ENCODE assay signal across 1 fruit fly cellular context in genomic region chr3L:13068293-13068692, dm6.
TF ChIP-seq lines count a peak whose summit lies in the region.

No protein-coding gene starts in this region.

TF ChIP-seq in whole organism, embryonic, 481 proteins besides CTCF, POLR2A, EP300 and RAD21 (continued from another document):
- TF ChIP-seq lola (GFP tag; optimal IDR thresholded peaks at IDR 0.05; lab: Kevin White, UChicago) (peak in 1 of 3 experiments; percentile 84), CG2712 (tag; optimal IDR thresholded peaks at IDR 0.05; lab: Kevin White, UChicago) (peak; percentile 71), amos (GFP tag; IDR thresholded peaks at IDR 0.05; lab: Robert Waterston, UW; ENCODE audit: partially characterized antibody) (no peak), CG17328 (GFP tag; IDR thresholded peaks at IDR 0.05; lab: Robert Waterston, UW) (peak; percentile 47; the same call in 1 of the 2 replicates), CG3281 (GFP tag; optimal IDR thresholded peaks at IDR 0.05; lab: Kevin White, UChicago) (no peak), stwl (tag; optimal IDR thresholded peaks at IDR 0.05; lab: Kevin White, UChicago) (no peak), CG11093 (GFP tag; IDR thresholded peaks at IDR 0.05; lab: Robert Waterston, UW) (no peak), otp (GFP tag; IDR thresholded peaks at IDR 0.05; lab: Robert Waterston, UW) (0 out of 3 replicates have a peak, but pooled peaks have one; percentile 5), CG10979 (tag; optimal IDR thresholded peaks at IDR 0.05; lab: Kevin White, UChicago) (peak; percentile 71), fd102C (GFP tag; optimal IDR thresholded peaks at IDR 0.05; lab: Kevin White, UChicago) (peak; percentile 18), CG1602 (GFP tag; optimal IDR thresholded peaks at IDR 0.05; lab: Kevin White, UChicago) (peak; percentile 24), CG8388 (GFP tag; optimal IDR thresholded peaks at IDR 0.05; lab: Kevin White, UChicago) (peak; percentile 64), bigmax (GFP tag; optimal IDR thresholded peaks at IDR 0.05; lab: Kevin White, UChicago) (no peak), phol (tag; optimal IDR thresholded peaks at IDR 0.05; lab: Kevin White, UChicago) (peak; percentile 63), Atf3 (GFP tag; optimal IDR thresholded peaks at IDR 0.05; lab: Kevin White, UChicago) (peak; percentile 13), Hr3 (GFP tag; optimal IDR thresholded peaks at IDR 0.05; lab: Kevin White, UChicago) (peak; percentile 14), CG6765 (GFP tag; optimal IDR thresholded peaks at IDR 0.05; lab: Kevin White, UChicago) (no peak), CG2202 (tag; optimal IDR thresholded peaks at IDR 0.05; lab: Kevin White, UChicago) (peak; percentile 44), CG17802 (tag; optimal IDR thresholded peaks at IDR 0.05; lab: Kevin White, UChicago) (no peak), CG9727 (GFP tag; optimal IDR thresholded peaks at IDR 0.05; lab: Kevin White, UChicago) (peak; percentile 75), CG6254 (GFP tag; optimal IDR thresholded peaks at IDR 0.05; lab: Kevin White, UChicago) (no peak), lov (optimal IDR thresholded peaks at IDR 0.05; lab: Kevin White, UChicago) (no peak), lov (GFP tag; IDR thresholded peaks at IDR 0.05; lab: Robert Waterston, UW) (peak; percentile 56; the same call in 1 of the 3 replicates), usp (GFP tag; optimal IDR thresholded peaks at IDR 0.05; lab: Kevin White, UChicago) (no peak), Awh (GFP tag; IDR thresholded peaks at IDR 0.05; lab: Robert Waterston, UW) (no peak), CoRest (tag; optimal IDR thresholded peaks at IDR 0.05; lab: Kevin White, UChicago) (peak; percentile 26), sug (tag; optimal IDR thresholded peaks at IDR 0.05; lab: Kevin White, UChicago) (no peak), CG18262 (tag; optimal IDR thresholded peaks at IDR 0.05; lab: Kevin White, UChicago) (peak; percentile 72), repo (GFP tag; optimal IDR thresholded peaks at IDR 0.05; lab: Kevin White, UChicago) (no peak), kni (GFP tag; optimal IDR thresholded peaks at IDR 0.05; lab: Kevin White, UChicago) (no peak), CG14667 (GFP tag; IDR thresholded peaks at IDR 0.05; lab: Robert Waterston, UW) (no peak), Drgx (GFP tag; IDR thresholded peaks at IDR 0.05; lab: Robert Waterston, UW) (no peak), zfh1 (GFP tag; IDR thresholded peaks at IDR 0.05; lab: Robert Waterston, UW) (0 out of 3 replicates have a peak, but pooled peaks have one; percentile 31), CG15479 (GFP tag; optimal IDR thresholded peaks at IDR 0.05; lab: Kevin White, UChicago) (peak; percentile 5), CG30403 (GFP tag; optimal IDR thresholded peaks at IDR 0.05; lab: Kevin White, UChicago) (peak; percentile 41), ac (GFP tag; optimal IDR thresholded peaks at IDR 0.05; lab: Kevin White, UChicago) (peak; percentile 33), Pdp1 (GFP tag; optimal IDR thresholded peaks at IDR 0.05; lab: Kevin White, UChicago) (peak in 1 of 2 experiments; percentile 13), crp (GFP tag; optimal IDR thresholded peaks at IDR 0.05; lab: Kevin White, UChicago) (no peak), D (optimal IDR thresholded peaks at IDR 0.05; lab: Kevin White, UChicago) (no peak), D (GFP tag; optimal IDR thresholded peaks at IDR 0.05; lab: Kevin White, UChicago) (peak; percentile 10), CG3726 (GFP tag; IDR thresholded peaks at IDR 0.05; lab: Robert Waterston, UW) (no peak), CG17361 (GFP tag; IDR thresholded peaks at IDR 0.05; lab: Robert Waterston, UW) (peak; percentile 35; the same call in 1 of the 3 replicates), Usf (GFP tag; optimal IDR thresholded peaks at IDR 0.05; lab: Kevin White, UChicago) (peak; percentile 4), gem (tag; optimal IDR thresholded peaks at IDR 0.05; lab: Kevin White, UChicago) (peak; percentile 72), Bteb2 (GFP tag; optimal IDR thresholded peaks at IDR 0.05; lab: Kevin White, UChicago) (no peak), Ada2b (GFP tag; IDR thresholded peaks at IDR 0.05; lab: Robert Waterston, UW) (no peak), CG42726 (GFP tag; IDR thresholded peaks at IDR 0.05; lab: Robert Waterston, UW; ENCODE audit: partially characterized antibody) (no peak), CG2678 (tag; optimal IDR thresholded peaks at IDR 0.05; lab: Kevin White, UChicago) (peak; percentile 15), aop (GFP tag; IDR thresholded peaks at IDR 0.05; lab: Robert Waterston, UW) (peak; percentile 13; the same call in 1 of the 2 replicates), CG1603 (tag; optimal IDR thresholded peaks at IDR 0.05; lab: Kevin White, UChicago) (peak; percentile 21), Blimp-1 (GFP tag; optimal IDR thresholded peaks at IDR 0.05; lab: Kevin White, UChicago) (peak; percentile 43), unpg (GFP tag; optimal IDR thresholded peaks at IDR 0.05; lab: Kevin White, UChicago) (peak; percentile 31), CG31365 (tag; optimal IDR thresholded peaks at IDR 0.05; lab: Kevin White, UChicago) (no peak), CG7839 (tag; optimal IDR thresholded peaks at IDR 0.05; lab: Kevin White, UChicago) (peak; percentile 25), CG33557 (GFP tag; optimal IDR thresholded peaks at IDR 0.05; lab: Kevin White, UChicago) (peak; percentile 46), Hsf (GFP tag; optimal IDR thresholded peaks at IDR 0.05; lab: Kevin White, UChicago) (peak; percentile 1), Med (GFP tag; lab: Kevin White, UChicago) (peak; percentile 45), fu2 (GFP tag; optimal IDR thresholded peaks at IDR 0.05; lab: Kevin White, UChicago) (no peak), CG7963 (GFP tag; IDR thresholded peaks at IDR 0.05; lab: Robert Waterston, UW; ENCODE audit: partially characterized antibody) (no peak), CG9817 (tag; optimal IDR thresholded peaks at IDR 0.05; lab: Kevin White, UChicago) (no peak), CG16815 (GFP tag; optimal IDR thresholded peaks at IDR 0.05; lab: Kevin White, UChicago) (peak; percentile 31), Xbp1 (GFP tag; optimal IDR thresholded peaks at IDR 0.05; lab: Kevin White, UChicago) (peak; percentile 27), CG7556 (GFP tag; optimal IDR thresholded peaks at IDR 0.05; lab: Kevin White, UChicago) (peak; percentile 50), gcm (GFP tag; optimal IDR thresholded peaks at IDR 0.05; lab: Kevin White, UChicago) (peak; percentile 21), Six4 (GFP tag; optimal IDR thresholded peaks at IDR 0.05; lab: Kevin White, UChicago) (peak; percentile 3), CG8924 (tag; optimal IDR thresholded peaks at IDR 0.05; lab: Kevin White, UChicago) (peak; percentile 31), CG12299 (tag; optimal IDR thresholded peaks at IDR 0.05; lab: Kevin White, UChicago) (no peak), CG18619 (GFP tag; optimal IDR thresholded peaks at IDR 0.05; lab: Kevin White, UChicago) (peak; percentile 14), CG3065 (GFP tag; optimal IDR thresholded peaks at IDR 0.05; lab: Kevin White, UChicago) (peak; percentile 28), cad (GFP tag; optimal IDR thresholded peaks at IDR 0.05; lab: Kevin White, UChicago) (no peak), Deaf1 (tag; optimal IDR thresholded peaks at IDR 0.05; lab: Kevin White, UChicago) (no peak), CG1233 (GFP tag; optimal IDR thresholded peaks at IDR 0.05; lab: Kevin White, UChicago) (peak; percentile 25), CG11723 (GFP tag; optimal IDR thresholded peaks at IDR 0.05; lab: Kevin White, UChicago) (no peak), CG2875 (GFP tag; optimal IDR thresholded peaks at IDR 0.05; lab: Kevin White, UChicago) (no peak), D19B (GFP tag; optimal IDR thresholded peaks at IDR 0.05; lab: Kevin White, UChicago) (no peak), CG34224 (GFP tag; IDR thresholded peaks at IDR 0.05; lab: Robert Waterston, UW; ENCODE audit: partially characterized antibody) (no peak), sc (optimal IDR thresholded peaks at IDR 0.05; lab: Kevin White, UChicago) (no peak), sc (GFP tag; optimal IDR thresholded peaks at IDR 0.05; lab: Kevin White, UChicago) (peak; percentile 3), sim (GFP tag; IDR thresholded peaks at IDR 0.05; lab: Robert Waterston, UW) (no peak), CG31441 (GFP tag; IDR thresholded peaks at IDR 0.05; lab: Robert Waterston, UW) (peak; percentile 35; the same call in 1 of the 2 replicates), CG8290 (GFP tag; optimal IDR thresholded peaks at IDR 0.05; lab: Kevin White, UChicago) (peak; percentile 24), CG8290 (tag; optimal IDR thresholded peaks at IDR 0.05; lab: Kevin White, UChicago) (no peak), tin (GFP tag; optimal IDR thresholded peaks at IDR 0.05; lab: Kevin White, UChicago) (peak; percentile 3), az2 (GFP tag; optimal IDR thresholded peaks at IDR 0.05; lab: Kevin White, UChicago) (peak; percentile 39), CG10209 (GFP tag; optimal IDR thresholded peaks at IDR 0.05; lab: Kevin White, UChicago) (peak; percentile 32), HLH4C (GFP tag; IDR thresholded peaks at IDR 0.05; lab: Robert Waterston, UW; ENCODE audit: partially characterized antibody) (no peak), tio (GFP tag; optimal IDR thresholded peaks at IDR 0.05; lab: Kevin White, UChicago) (peak; percentile 29), CG7271 (tag; optimal IDR thresholded peaks at IDR 0.05; lab: Kevin White, UChicago) (no peak), Lim3 (GFP tag; IDR thresholded peaks at IDR 0.05; lab: Robert Waterston, UW) (no peak), chif (GFP tag; optimal IDR thresholded peaks at IDR 0.05; lab: Kevin White, UChicago) (peak in 1 of 2 experiments; percentile 50), nmo (GFP tag; optimal IDR thresholded peaks at IDR 0.05; lab: Kevin White, UChicago) (peak; percentile 60), CG14710 (tag; optimal IDR thresholded peaks at IDR 0.05; lab: Kevin White, UChicago) (peak; percentile 67), pnt (GFP tag; optimal IDR thresholded peaks at IDR 0.05; lab: Kevin White, UChicago) (peak; percentile 11), CG10267 (tag; optimal IDR thresholded peaks at IDR 0.05; lab: Kevin White, UChicago) (peak; percentile 60), CG3995 (GFP tag; optimal IDR thresholded peaks at IDR 0.05; lab: Kevin White, UChicago) (no peak), CG13624 (GFP tag; optimal IDR thresholded peaks at IDR 0.05; lab: Kevin White, UChicago) (no peak), CG18011 (GFP tag; optimal IDR thresholded peaks at IDR 0.05; lab: Kevin White, UChicago) (no peak), Xrp1 (GFP tag; IDR thresholded peaks at IDR 0.05; lab: Robert Waterston, UW) (peak; percentile 39; the same call in 1 of the 2 replicates), Sry-δ (GFP tag; optimal IDR thresholded peaks at IDR 0.05; lab: Kevin White, UChicago) (no peak), chn (GFP tag; optimal IDR thresholded peaks at IDR 0.05; lab: Kevin White, UChicago) (peak; percentile 16), CG12744 (GFP tag; optimal IDR thresholded peaks at IDR 0.05; lab: Kevin White, UChicago) (no peak), NFAT (GFP tag; IDR thresholded peaks at IDR 0.05; lab: Robert Waterston, UW) (no peak), Asciz (GFP tag; optimal IDR thresholded peaks at IDR 0.05; lab: Kevin White, UChicago) (no peak), dmrt11E (tag; optimal IDR thresholded peaks at IDR 0.05; lab: Kevin White, UChicago) (peak; percentile 85), zf30C (GFP tag; optimal IDR thresholded peaks at IDR 0.05; lab: Kevin White, UChicago) (peak; percentile 72), Lhr (GFP tag; optimal IDR thresholded peaks at IDR 0.05; lab: Kevin White, UChicago) (peak; percentile 19), CG10959 (GFP tag; IDR thresholded peaks at IDR 0.05; lab: Robert Waterston, UW) (peak; percentile 42; the same call in 1 of the 2 replicates), dpn (GFP tag; optimal IDR thresholded peaks at IDR 0.05; lab: Kevin White, UChicago) (no peak), pum (GFP tag; optimal IDR thresholded peaks at IDR 0.05; lab: Kevin White, UChicago) (peak; percentile 20), grau (tag; optimal IDR thresholded peaks at IDR 0.05; lab: Kevin White, UChicago) (peak; percentile 29), CG13775 (GFP tag; optimal IDR thresholded peaks at IDR 0.05; lab: Kevin White, UChicago) (peak; percentile 46), Camta (GFP tag; optimal IDR thresholded peaks at IDR 0.05; lab: Kevin White, UChicago) (no peak), CG12236 (GFP tag; optimal IDR thresholded peaks at IDR 0.05; lab: Kevin White, UChicago) (peak; percentile 6), D19A (tag; optimal IDR thresholded peaks at IDR 0.05; lab: Kevin White, UChicago) (peak; percentile 36), Sox102F (GFP tag; optimal IDR thresholded peaks at IDR 0.05; lab: Kevin White, UChicago) (no peak)
TF ChIP-seq in whole organism, embryonic: peak in this region for 85.
